Worm (Caenorhabditis elegans): Measurements from ENCODE around the gene Y53F4B.27.

- TF ChIP-seq nhr-76 (tag; optimal IDR thresholded peaks at IDR 0.05): no peak
- no peak for TF ChIP-seq nhr-25 (tag; optimal IDR thresholded peaks at IDR 0.05; ENCODE audit: borderline replicate concordance, insufficient read depth)
- no peak for TF ChIP-seq nhr-6 (tag; optimal IDR thresholded peaks at IDR 0.05)
- no peak for TF ChIP-seq ceh-20 (GFP tag; IDR thresholded peaks at IDR 0.05)
- TF ChIP-seq snpc-1.2 (GFP tag; IDR thresholded peaks at IDR 0.05): no peak
- TF ChIP-seq nhr-11 (tag; optimal IDR thresholded peaks at IDR 0.05): no peak
- TF ChIP-seq nhr-237 (tag; optimal IDR thresholded peaks at IDR 0.05): no peak
- TF ChIP-seq unc-39 (tag; optimal IDR thresholded peaks at IDR 0.05): no peak
- TF ChIP-seq lin-13 (GFP tag; optimal IDR thresholded peaks at IDR 0.05): no peak
Measured at ce11 chrII:15178494-15178893, 32.8 kb downstream of the Y53F4B.27 start, which contains the start of gene gst-32.

All from whole organism, L4 larva.